Worm (Caenorhabditis elegans): Measurements from ENCODE around the gene glc-1.

glc-1 gene

ce11 chrV:16258142-16258541 is 38.7 kb downstream of the glc-1 start, which contains the start of gene nhr-218:
nhr-218 (plus strand) TSS chrV:16258442.
- TF ChIP-seq hnd-1 (tag; optimal IDR thresholded peaks at IDR 0.05) (no peak), tra-4 (tag; optimal IDR thresholded peaks at IDR 0.05) (no peak), flt-1 (GFP tag; IDR thresholded peaks at IDR 0.05) (no peak), tbx-11 (GFP tag; IDR thresholded peaks at IDR 0.05) (no peak), aly-1 (tag; optimal IDR thresholded peaks at IDR 0.05) (no peak), scrt-1 (GFP tag; IDR thresholded peaks at IDR 0.05) (no peak), ets-7 (tag; optimal IDR thresholded peaks at IDR 0.05) (no peak), tbx-37 (GFP tag; conservative IDR thresholded peaks at IDR 0.05) (no peak)

- TF ChIP-seq aly-1 (tag; optimal IDR thresholded peaks at IDR 0.05) (no peak), ceh-13 (GFP tag; optimal IDR thresholded peaks at IDR 0.05) (no peak), hnd-1 (tag; optimal IDR thresholded peaks at IDR 0.05) (no peak)
These were observed 40.2 kb downstream of the glc-1 start, which contains the start of gene nhr-127 for ce11 chrV:16259684-16260083. nhr-127 (plus strand) TSS chrV:16259984.

ce11 chrV:16266514-16266913 is 47.1 kb downstream of the glc-1 start, which contains the start of gene T13F3.4:
T13F3.4 (minus strand) TSS chrV:16266614.
- TF ChIP-seq ama-1 (optimal IDR thresholded peaks at IDR 0.05) (no peak), ceh-13 (GFP tag; optimal IDR thresholded peaks at IDR 0.05) (no peak), pes-1 (GFP tag; IDR thresholded peaks at IDR 0.05) (no peak), flt-1 (GFP tag; IDR thresholded peaks at IDR 0.05) (no peak), tbx-37 (GFP tag; conservative IDR thresholded peaks at IDR 0.05) (no peak)

- TF ChIP-seq aly-1 (tag; optimal IDR thresholded peaks at IDR 0.05): no peak
- no peak for TF ChIP-seq ets-7 (tag; optimal IDR thresholded peaks at IDR 0.05)
- TF ChIP-seq F13C5.2 (tag; optimal IDR thresholded peaks at IDR 0.05): no peak
- no peak for TF ChIP-seq tbx-37 (GFP tag; conservative IDR thresholded peaks at IDR 0.05)
These were observed 50.1 kb downstream of the glc-1 start, which contains the start of the genes fbxa-2 and T13F3.8 for ce11 chrV:16269556-16269955. fbxa-2 (minus strand) TSS chrV:16269656. T13F3.8 (plus strand) TSS chrV:16269800.

- TF ChIP-seq aly-1 (tag; optimal IDR thresholded peaks at IDR 0.05) (no peak), scrt-1 (GFP tag; IDR thresholded peaks at IDR 0.05) (no peak), F13C5.2 (tag; optimal IDR thresholded peaks at IDR 0.05) (no peak), tbx-37 (GFP tag; conservative IDR thresholded peaks at IDR 0.05) (no peak), ceh-36 (tag; optimal IDR thresholded peaks at IDR 0.05) (no peak), B0310.2 (tag; optimal IDR thresholded peaks at IDR 0.05) (no peak), tbx-11 (GFP tag; IDR thresholded peaks at IDR 0.05) (no peak), ceh-13 (GFP tag; optimal IDR thresholded peaks at IDR 0.05) (no peak), tra-4 (tag; optimal IDR thresholded peaks at IDR 0.05) (no peak), sea-1 (GFP tag; conservative IDR thresholded peaks at IDR 0.05) (no peak), ama-1 (optimal IDR thresholded peaks at IDR 0.05) (no peak), hnd-1 (tag; optimal IDR thresholded peaks at IDR 0.05) (no peak), flt-1 (GFP tag; IDR thresholded peaks at IDR 0.05) (no peak), ets-7 (tag; optimal IDR thresholded peaks at IDR 0.05) (no peak), hmg-4 (GFP tag; optimal IDR thresholded peaks at IDR 0.05) (no peak), pes-1 (GFP tag; IDR thresholded peaks at IDR 0.05) (no peak), hmbx-1 (tag; optimal IDR thresholded peaks at IDR 0.05) (no peak)
These were observed 51.7 kb downstream of the glc-1 start, which contains the start of gene T13F3.6 for ce11 chrV:16271121-16271520. T13F3.6 (minus strand) TSS chrV:16271221.

Measured in whole organism, early embryonic.